Worm (Caenorhabditis elegans) whole organism, midembryonic: Measurements from ENCODE around the gene D1086.6.

Source experiments
- cog-1 ChIP-seq: sonication (generic microtip); optimal IDR thresholded peaks from 2 replicates; lab custom pipeline; 2016; ENCODE audit warnings: missing genetic modification characterization, missing compliant biosample characterization
- flt-1 ChIP-seq: fragments of 200-800 bp; sonication (Bioruptor generic); IDR thresholded peaks from 2 replicates; pipeline ENCODE4 v1.3.6; 2022; ENCODE audit warnings: missing genetic modification characterization, missing compliant biosample characterization
- tab-1 ChIP-seq: fragments of 200-800 bp; sonication (Bioruptor generic); IDR thresholded peaks from 2 replicates; pipeline ENCODE4 v1.3.6; 2022; ENCODE audit warnings: missing genetic modification characterization, missing compliant biosample characterization
- ztf-23 ChIP-seq: fragments of 200-800 bp; sonication (Bioruptor generic); IDR thresholded peaks from 2 replicates; pipeline ENCODE4 v1.3.6; 2022; ENCODE audit warnings: missing genetic modification reagents, missing genetic modification characterization, missing compliant biosample characterization
- ztf-29 ChIP-seq: fragments of 200-800 bp; sonication (Bioruptor generic); IDR thresholded peaks from 2 replicates; pipeline ENCODE4 v1.3.6; 2022; ENCODE audit warnings: missing genetic modification reagents, missing genetic modification characterization, missing compliant biosample characterization

- no peak for TF ChIP-seq tab-1 (GFP tag; lab: Robert Waterston, UW)
- TF ChIP-seq ztf-29 (GFP tag; lab: Robert Waterston, UW), result no peak
- TF ChIP-seq cog-1 (tag; lab: Kevin White, UChicago), result no peak
- no peak for TF ChIP-seq ztf-23 (GFP tag; lab: Robert Waterston, UW)
- no peak for TF ChIP-seq flt-1 (GFP tag; lab: Robert Waterston, UW)
Measured at ce11 chrV:14033649-14034048, 46.0 kb upstream of the D1086.6 start, which contains the start of gene ins-10.
